Fruit fly (Drosophila melanogaster) whole organism, prepupa: ENCODE data around the gene frc.

Experiments
- CG16779 ChIP-seq: fragments of 200-800 bp; sonication (Bioruptor generic); optimal IDR thresholded peaks from 3 replicates; lab custom pipeline; 2017; ENCODE audit warnings: missing biosample characterization, mild to moderate bottlenecking, missing genetic modification characterization
- CG32006 ChIP-seq: fragments of 200-800 bp; sonication (Bioruptor generic); optimal IDR thresholded peaks from 3 replicates; lab custom pipeline; 2017; ENCODE audit warnings: missing biosample characterization, mild to moderate bottlenecking, missing genetic modification characterization
- CG6163 ChIP-seq: fragments of 200-800 bp; sonication (Bioruptor generic); IDR thresholded peaks from 3 replicates; pipeline ENCODE4 v1.3.6; 2022; ENCODE audit warnings: missing biosample characterization, missing genetic modification characterization
- CG6808 ChIP-seq: fragments of 200-800 bp; sonication (Bioruptor generic); optimal IDR thresholded peaks from 3 replicates; lab custom pipeline; 2017; ENCODE audit warnings: missing biosample characterization, missing genetic modification characterization, mild to moderate bottlenecking, moderate library complexity, missing genetic modification reagents
- Gug ChIP-seq: fragments of 200-800 bp; sonication (Bioruptor generic); IDR thresholded peaks from 2 replicates; pipeline ENCODE4 v1.3.6; 2022; ENCODE audit warnings: missing biosample characterization, missing genetic modification characterization
- esn ChIP-seq: fragments of 200-800 bp; sonication (Bioruptor generic); optimal IDR thresholded peaks from 2 replicates; lab custom pipeline; 2016; ENCODE audit warnings: missing biosample characterization, mild to moderate bottlenecking, missing genetic modification characterization, moderate library complexity

DNA sequence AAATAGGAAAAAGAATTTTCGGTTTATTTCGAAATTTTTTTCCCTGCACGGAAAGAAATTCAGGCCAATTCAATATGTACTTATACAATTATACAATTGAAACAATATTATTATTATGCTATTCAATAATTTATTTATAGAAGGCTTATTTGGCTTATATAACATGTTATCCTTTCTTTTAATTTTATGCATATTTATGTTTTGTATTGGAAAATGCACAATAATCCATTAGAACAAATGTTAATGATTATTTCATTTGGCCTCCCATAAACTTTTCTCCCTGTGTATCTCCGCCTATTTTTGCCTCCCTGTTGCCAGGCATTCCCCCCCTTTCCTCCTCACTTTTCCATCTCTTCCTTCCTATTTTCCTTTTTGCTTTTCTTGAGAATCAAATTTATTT lies 14.9 kb upstream of the frc start:
- no peak for TF ChIP-seq esn (GFP tag; lab: Kevin White, UChicago)
- no peak for TF ChIP-seq CG6163 (GFP tag; lab: Robert Waterston, UW)
- TF ChIP-seq CG32006, result no peak
- no peak for TF ChIP-seq CG6808 (GFP tag; lab: Kevin White, UChicago)
- no peak for TF ChIP-seq CG16779 (tag; lab: Kevin White, UChicago)
- TF ChIP-seq Gug (GFP tag; lab: Robert Waterston, UW), result no peak
